Fruit fly (Drosophila melanogaster): ENCODE data around the gene dos.

DNA sequence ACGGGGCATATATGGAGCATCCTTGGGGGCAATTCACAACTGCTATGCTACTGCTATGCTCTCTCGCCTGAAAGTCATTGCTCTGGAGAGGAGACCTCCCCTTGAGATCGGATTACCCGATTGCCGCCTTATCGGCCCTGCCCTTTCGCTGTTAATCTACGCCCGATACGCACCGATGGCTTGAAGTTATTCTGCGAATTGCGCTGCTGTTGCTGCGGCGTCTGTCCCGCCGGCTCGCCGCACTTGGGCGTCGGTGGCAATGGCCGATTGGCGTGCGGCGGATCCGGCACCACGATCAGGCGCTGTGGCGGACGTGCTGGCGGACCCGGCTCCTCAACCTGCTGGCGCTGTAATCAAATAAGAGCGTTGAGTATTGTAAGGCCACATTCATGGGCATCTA, 23.2 kb upstream of the dos start:
- TF ChIP-seq CG43689 (GFP tag; IDR thresholded peaks at IDR 0.05) (no peak), CG31365 (tag; optimal IDR thresholded peaks at IDR 0.05) (no peak), sens-2 (GFP tag; IDR thresholded peaks at IDR 0.05) (no peak), Med (GFP tag) (no peak), lbe (GFP tag; optimal IDR thresholded peaks at IDR 0.05) (no peak), CG11398 (GFP tag; optimal IDR thresholded peaks at IDR 0.05) (no peak), CG7839 (tag; optimal IDR thresholded peaks at IDR 0.05) (no peak), ci (GFP tag; IDR thresholded peaks at IDR 0.05) (no peak), CG5245 (GFP tag; optimal IDR thresholded peaks at IDR 0.05) (no peak), bab2 (GFP tag; optimal IDR thresholded peaks at IDR 0.05) (no peak), CG3407 (GFP tag; optimal IDR thresholded peaks at IDR 0.05) (no peak), lola (GFP tag; optimal IDR thresholded peaks at IDR 0.05) (no peak), CG8281 (tag; optimal IDR thresholded peaks at IDR 0.05) (no peak)
